Worm (Caenorhabditis elegans) whole organism, L4/young adult: ENCODE data around the gene F58E6.8.

Experiments
- W03F9.2 ChIP-seq: fragments of 150-350 bp; optimal IDR thresholded peaks from 2 replicates; lab custom pipeline; 2014; ENCODE audit warnings: missing biosample characterization, missing genetic modification characterization
- dao-5 ChIP-seq: sonication (generic microtip); optimal IDR thresholded peaks from 2 replicates; lab custom pipeline; 2016; ENCODE audit warnings: missing genotype, missing genetic modification characterization, moderate library complexity, missing compliant biosample characterization
- him-1 ChIP-seq: sonication (generic microtip); optimal IDR thresholded peaks from 2 replicates; lab custom pipeline; 2016; ENCODE audit warnings: missing genotype, missing genetic modification reagents, missing genetic modification characterization, missing compliant biosample characterization

DNA sequence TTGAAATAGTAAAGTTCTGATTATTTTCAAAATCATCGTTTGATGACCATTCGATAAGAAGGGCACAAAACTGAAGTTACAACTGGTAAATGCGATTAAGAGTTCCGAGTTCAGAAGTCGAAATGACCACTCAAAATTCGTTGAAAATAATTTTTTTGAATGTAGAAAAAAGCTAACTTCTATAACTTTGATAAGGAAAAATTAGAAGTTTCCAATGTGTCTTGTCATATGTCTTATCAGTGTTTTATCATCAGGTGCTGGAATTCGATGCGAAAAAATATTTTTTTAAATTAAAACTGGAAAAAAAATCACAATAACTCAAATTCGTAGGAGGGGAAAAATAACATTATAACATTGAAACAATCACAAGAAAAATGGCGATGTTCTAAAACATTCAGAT lies 29.9 kb downstream of the F58E6.8 start:
- TF ChIP-seq W03F9.2 (tag; lab: Kevin White, UChicago) (no peak), him-1 (tag; lab: Kevin White, UChicago) (no peak), dao-5 (no peak)
